Worm (Caenorhabditis elegans) whole organism, L3 larva: Measurements from ENCODE around the gene syd-9.
A peak's percentile ranks its signal among the peaks of the same experiment; 100 is the strongest.

ENCODE experiments used
- R02D3.7 ChIP-seq: fragments of 150-350 bp; optimal IDR thresholded peaks from 2 replicates; lab custom pipeline; 2014; ENCODE audit warnings: missing biosample characterization, missing genetic modification characterization
- ZK546.5 ChIP-seq: sonication (generic microtip); optimal IDR thresholded peaks from 2 replicates; lab custom pipeline; 2017; ENCODE audit warnings: missing biosample characterization, missing genetic modification characterization
- aly-2 ChIP-seq: fragments of 150-350 bp; optimal IDR thresholded peaks from 2 replicates; lab custom pipeline; 2014; ENCODE audit warnings: missing biosample characterization, missing genetic modification characterization
- ama-1 ChIP-seq: fragments of 150-350 bp; optimal IDR thresholded peaks from 2 replicates; lab custom pipeline; 2018
- ceh-16 ChIP-seq: sonication (generic microtip); optimal IDR thresholded peaks from 2 replicates; lab custom pipeline; 2017; ENCODE audit warnings: missing biosample characterization, missing genetic modification characterization
- ceh-82 ChIP-seq: fragments of 150-350 bp; optimal IDR thresholded peaks from 2 replicates; lab custom pipeline; 2014; ENCODE audit warnings: missing biosample characterization, missing genetic modification characterization
- egl-5 ChIP-seq: fragments of 150-350 bp; optimal IDR thresholded peaks from 2 replicates; lab custom pipeline; 2017; ENCODE audit warnings: missing biosample characterization, missing genetic modification reagents, missing genetic modification characterization, inconsistent platforms
- elt-1 ChIP-seq: fragments of 150-350 bp; optimal IDR thresholded peaks from 2 replicates; lab custom pipeline; 2014; ENCODE audit warnings: missing biosample characterization, missing genetic modification characterization
- elt-3 ChIP-seq, 3 experiments: fragments of 150-350 bp in 1 of 3; sonication (generic microtip) in 2 of 3; optimal IDR thresholded peaks; 2 replicates in 2 of 3; 4 replicates in 1 of 3; lab custom pipeline; 2014 to 2017; ENCODE audit warnings: missing biosample characterization in 3 of 3, missing genetic modification characterization in 3 of 3
- eor-1 ChIP-seq, 2 experiments: fragments of 150-350 bp; optimal IDR thresholded peaks; 2 replicates each; lab custom pipeline; 2014 to 2018; ENCODE audit warnings: missing biosample characterization in 2 of 2, missing genetic modification characterization in 2 of 2
- fkh-2 ChIP-seq: fragments of 150-350 bp; optimal IDR thresholded peaks from 2 replicates; lab custom pipeline; 2014; ENCODE audit warnings: missing biosample characterization, missing genetic modification reagents, missing genetic modification characterization
- fos-1 ChIP-seq: fragments of 150-350 bp; optimal IDR thresholded peaks from 2 replicates; lab custom pipeline; 2014; ENCODE audit warnings: missing biosample characterization, missing genetic modification characterization
- hmg-11 ChIP-seq: sonication (generic microtip); optimal IDR thresholded peaks from 2 replicates; lab custom pipeline; 2016; ENCODE audit warnings: missing genetic modification characterization, missing compliant biosample characterization
- jun-1 ChIP-seq: fragments of 150-350 bp; optimal IDR thresholded peaks from 2 replicates; lab custom pipeline; 2014; ENCODE audit warnings: missing biosample characterization, missing genetic modification reagents, missing genetic modification characterization
- lin-39 ChIP-seq: fragments of 150-350 bp; optimal IDR thresholded peaks from 2 replicates; lab custom pipeline; 2018; ENCODE audit warnings: missing biosample characterization, missing genetic modification reagents, missing genetic modification characterization
- nfya-1 ChIP-seq: sonication (generic microtip); optimal IDR thresholded peaks from 2 replicates; lab custom pipeline; 2017; ENCODE audit warnings: missing genetic modification characterization, mild to moderate bottlenecking, missing compliant biosample characterization, antibody characterized with exemption, moderate library complexity; ENCODE audit not compliant: insufficient read depth
- nhr-12 ChIP-seq: fragments of 150-350 bp; optimal IDR thresholded peaks from 2 replicates; lab custom pipeline; 2014; ENCODE audit warnings: missing biosample characterization, missing genetic modification characterization
- nhr-23 ChIP-seq: fragments of 150-350 bp; optimal IDR thresholded peaks from 2 replicates; lab custom pipeline; 2014; ENCODE audit warnings: missing biosample characterization, missing genetic modification reagents, missing genetic modification characterization
- nhr-237 ChIP-seq: fragments of 150-350 bp; optimal IDR thresholded peaks from 2 replicates; lab custom pipeline; 2014; ENCODE audit warnings: missing biosample characterization, missing genetic modification characterization
- nhr-25 ChIP-seq: sonication (generic microtip); optimal IDR thresholded peaks from 2 replicates; lab custom pipeline; 2017; ENCODE audit warnings: missing biosample characterization, missing genetic modification characterization
- nhr-28 ChIP-seq: fragments of 150-350 bp; optimal IDR thresholded peaks from 2 replicates; lab custom pipeline; 2014; ENCODE audit warnings: missing biosample characterization, missing genetic modification characterization
- nhr-43 ChIP-seq: sonication (generic microtip); optimal IDR thresholded peaks from 2 replicates; lab custom pipeline; 2016; ENCODE audit warnings: mild to moderate bottlenecking, missing genetic modification characterization, missing compliant biosample characterization; ENCODE audit not compliant: poor library complexity, severe bottlenecking
- nhr-67 ChIP-seq: fragments of 150-350 bp; optimal IDR thresholded peaks from 2 replicates; lab custom pipeline; 2014; ENCODE audit warnings: missing biosample characterization, missing genetic modification characterization
- nhr-76 ChIP-seq: fragments of 150-350 bp; sonication (generic microtip); optimal IDR thresholded peaks from 5 replicates; lab custom pipeline; 2014; ENCODE audit warnings: missing biosample characterization, missing genetic modification characterization
- pha-4 ChIP-seq: fragments of 150-350 bp; optimal IDR thresholded peaks from 2 replicates; lab custom pipeline; 2014; ENCODE audit warnings: missing biosample characterization, missing genetic modification reagents, missing genetic modification characterization
- pqm-1 ChIP-seq: fragments of 150-350 bp; optimal IDR thresholded peaks from 2 replicates; lab custom pipeline; 2017; ENCODE audit warnings: missing biosample characterization, missing genetic modification characterization, inconsistent platforms
- skn-1 ChIP-seq: fragments of 150-350 bp; optimal IDR thresholded peaks from 2 replicates; lab custom pipeline; 2014; ENCODE audit warnings: missing biosample characterization, missing genetic modification characterization
- snpc-4 ChIP-seq: fragments of 150-350 bp; optimal IDR thresholded peaks from 2 replicates; lab custom pipeline; 2014; ENCODE audit warnings: missing biosample characterization, missing genetic modification characterization
- tbx-2 ChIP-seq: sonication (generic microtip); optimal IDR thresholded peaks from 2 replicates; lab custom pipeline; 2016; ENCODE audit warnings: mild to moderate bottlenecking, missing genetic modification characterization, missing compliant biosample characterization
- unc-39 ChIP-seq: sonication (generic microtip); optimal IDR thresholded peaks from 4 replicates; lab custom pipeline; 2017; ENCODE audit warnings: missing biosample characterization, missing genetic modification characterization
- zag-1 ChIP-seq: fragments of 150-350 bp; optimal IDR thresholded peaks from 2 replicates; lab custom pipeline; 2014; ENCODE audit warnings: missing biosample characterization, missing genetic modification characterization

syd-9 gene

ce11 chrX:7209151-7209550 lies 8.7 kb upstream of the syd-9 start:
- no peak for TF ChIP-seq nhr-76 (tag; lab: Kevin White, UChicago)
- no peak for TF ChIP-seq ceh-16 (tag; lab: Kevin White, UChicago)
- TF ChIP-seq snpc-4 (tag; lab: Kevin White, UChicago), result no peak
- TF ChIP-seq pqm-1 (tag; lab: Kevin White, UChicago), result no peak
- TF ChIP-seq nhr-67 (tag; lab: Kevin White, UChicago), result no peak
- no peak for TF ChIP-seq ceh-82 (tag; lab: Kevin White, UChicago)
- TF ChIP-seq skn-1 (tag; lab: Kevin White, UChicago), result no peak
- no peak for TF ChIP-seq zag-1 (tag; lab: Kevin White, UChicago)
- TF ChIP-seq jun-1, result no peak
- no peak for TF ChIP-seq nhr-12 (tag; lab: Kevin White, UChicago)
- no peak for TF ChIP-seq lin-39 (tag; lab: Kevin White, UChicago)
- TF ChIP-seq ZK546.5, result no peak

ce11 chrX:7210467-7211107 lies 7.3 kb upstream of the syd-9 start:
- peak; percentile 71 for TF ChIP-seq nfya-1 (tag; lab: Kevin White, UChicago)
- peak; percentile 53 for TF ChIP-seq egl-5 (tag; lab: Kevin White, UChicago)
- TF ChIP-seq skn-1 (tag; lab: Kevin White, UChicago), result no peak
- no peak for TF ChIP-seq snpc-4 (tag; lab: Kevin White, UChicago)

- no peak for TF ChIP-seq elt-1 (tag; lab: Kevin White, UChicago)
- TF ChIP-seq elt-3 (tag; optimal IDR thresholded peaks at IDR 0.05; lab: Kevin White, UChicago), result no peak
Observed at ce11 chrX:7211405-7211804, 6.5 kb upstream of the syd-9 start, which contains the start of gene spp-22. TSS of gene spp-22 (plus strand) at chrX:7211705.

ce11 chrX:7220209-7220608 lies 2.3 kb downstream of the syd-9 start:
- TF ChIP-seq aly-2 (tag; lab: Kevin White, UChicago), result no peak
- no peak for TF ChIP-seq nhr-237 (tag; lab: Kevin White, UChicago)
- no peak for TF ChIP-seq fkh-2 (tag; lab: Kevin White, UChicago)
- TF ChIP-seq nfya-1 (tag; lab: Kevin White, UChicago), result no peak
- no peak for TF ChIP-seq nhr-43 (tag; lab: Kevin White, UChicago)
- no peak for TF ChIP-seq fos-1 (tag; lab: Kevin White, UChicago)

ce11 chrX:7222383-7222782 lies 4.5 kb downstream of the syd-9 start:
- TF ChIP-seq ZK546.5 (no peak), nhr-76 (tag; lab: Kevin White, UChicago) (no peak), eor-1 (tag; optimal IDR thresholded peaks at IDR 0.05; lab: Kevin White, UChicago) (no peak), tbx-2 (no peak), nfya-1 (tag; lab: Kevin White, UChicago) (peak; percentile 44), nhr-28 (tag; lab: Kevin White, UChicago) (no peak), elt-1 (tag; lab: Kevin White, UChicago) (no peak), snpc-4 (tag; lab: Kevin White, UChicago) (peak; percentile 2), lin-39 (tag; lab: Kevin White, UChicago) (peak; percentile 63), nhr-23 (tag; lab: Kevin White, UChicago) (no peak), nhr-25 (tag; lab: Kevin White, UChicago) (no peak), unc-39 (tag; lab: Kevin White, UChicago) (no peak), pha-4 (tag; lab: Kevin White, UChicago) (no peak), elt-3 (tag; optimal IDR thresholded peaks at IDR 0.05; lab: Kevin White, UChicago) (no peak), skn-1 (tag; lab: Kevin White, UChicago) (no peak), ceh-16 (tag; lab: Kevin White, UChicago) (no peak), ama-1 (lab: Kevin White, UChicago) (no peak)

- TF ChIP-seq skn-1 (tag; lab: Kevin White, UChicago) (no peak), hmg-11 (tag; lab: Kevin White, UChicago) (no peak), R02D3.7 (no peak), snpc-4 (tag; lab: Kevin White, UChicago) (no peak)
- TF ChIP-seq, all 47 proteins: peak for 0
Observed at ce11 chrX:7224510-7224909, 6.6 kb downstream of the syd-9 start.
